Fruit fly (Drosophila melanogaster): Measurements from ENCODE around the gene ZIPIC.

Gene ZIPIC

DNA sequence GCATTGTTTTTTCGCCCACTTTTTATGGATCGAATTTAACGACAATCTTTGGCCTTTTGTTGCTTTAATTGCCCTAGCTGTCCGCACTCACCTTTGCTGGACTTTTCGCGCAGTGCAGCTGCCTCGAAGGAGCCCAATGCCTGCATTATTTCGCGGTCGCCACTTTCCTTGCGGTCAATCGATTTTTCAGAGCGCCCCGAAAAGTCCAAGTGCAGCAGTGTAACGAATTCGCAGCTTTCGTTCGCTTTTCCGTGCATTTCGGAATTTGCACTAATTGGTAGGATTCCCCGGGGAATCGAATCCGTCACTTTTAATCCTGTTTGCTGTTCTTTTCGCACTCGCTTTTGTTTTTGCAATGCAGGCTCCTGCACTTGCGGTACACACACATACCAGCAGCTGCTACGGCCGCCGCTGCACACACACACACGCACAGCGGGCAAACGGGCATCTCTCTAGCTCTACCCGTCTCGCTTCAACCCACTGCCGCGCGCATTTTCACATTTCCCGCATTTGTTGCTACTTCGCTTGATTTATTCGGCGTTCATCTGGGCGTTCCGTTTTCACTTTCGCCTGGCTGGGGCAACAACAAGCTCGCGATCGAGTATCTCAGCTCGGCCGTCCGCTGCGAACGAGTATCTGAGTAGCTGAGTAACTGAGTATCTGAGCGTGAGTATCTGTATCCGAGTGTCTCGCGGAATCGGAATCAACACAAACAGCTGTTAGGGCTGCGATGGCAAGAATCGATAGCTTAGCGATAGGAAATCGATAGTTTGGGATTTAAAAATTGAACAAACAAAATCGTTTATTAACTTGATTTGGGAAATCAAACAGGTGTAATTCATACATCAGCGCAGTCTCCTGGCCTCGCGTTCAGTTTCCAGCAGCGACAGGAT is 14.9 kb downstream of the ZIPIC start, which contains the start of gene Mgat2 (continued):
- no peak for TF ChIP-seq Hr39 (GFP tag; optimal IDR thresholded peaks at IDR 0.05)
- TF ChIP-seq ss (GFP tag; optimal IDR thresholded peaks at IDR 0.05), result no peak
- no peak for TF ChIP-seq acj6 (GFP tag; optimal IDR thresholded peaks at IDR 0.05)
- TF ChIP-seq CG9139 (GFP tag; optimal IDR thresholded peaks at IDR 0.05), result no peak
- no peak for TF ChIP-seq CG7368 (GFP tag; optimal IDR thresholded peaks at IDR 0.05)
- no peak for TF ChIP-seq CG6808 (GFP tag; optimal IDR thresholded peaks at IDR 0.05)
- no peak for TF ChIP-seq CG3919 (GFP tag; optimal IDR thresholded peaks at IDR 0.05)
- no peak for TF ChIP-seq fd85E (GFP tag; optimal IDR thresholded peaks at IDR 0.05)
- no peak for TF ChIP-seq CG4318 (GFP tag; optimal IDR thresholded peaks at IDR 0.05)
- TF ChIP-seq CG8632 (GFP tag; optimal IDR thresholded peaks at IDR 0.05), result no peak
- TF ChIP-seq Hr4 (GFP tag; optimal IDR thresholded peaks at IDR 0.05), result no peak
- TF ChIP-seq CG32006 (GFP tag; optimal IDR thresholded peaks at IDR 0.05), result no peak
- TF ChIP-seq lz (GFP tag; optimal IDR thresholded peaks at IDR 0.05), result no peak
- peak; percentile 63; the same call in 2 of the 3 replicates for TF ChIP-seq CG8119 (GFP tag; IDR thresholded peaks at IDR 0.05)
- no peak for TF ChIP-seq CG11762 (GFP tag; optimal IDR thresholded peaks at IDR 0.05; ENCODE audit: insufficient read depth)
- peak; percentile 62; the same call in 2 of the 3 replicates for TF ChIP-seq eg (GFP tag; IDR thresholded peaks at IDR 0.05)
- no peak for TF ChIP-seq Sox14 (GFP tag; optimal IDR thresholded peaks at IDR 0.05)
- peak; percentile 42 for TF ChIP-seq CG1621 (tag; optimal IDR thresholded peaks at IDR 0.05)
- no peak for TF ChIP-seq fkh (GFP tag; optimal IDR thresholded peaks at IDR 0.05)
- peak; percentile 74 for TF ChIP-seq CG15336 (GFP tag; IDR thresholded peaks at IDR 0.05)
- no peak for TF ChIP-seq CG6792 (GFP tag; optimal IDR thresholded peaks at IDR 0.05)
- TF ChIP-seq Eip75B (GFP tag; optimal IDR thresholded peaks at IDR 0.05), result no peak
- no peak for TF ChIP-seq Smox (GFP tag; optimal IDR thresholded peaks at IDR 0.05)
- peak; percentile 80 for TF ChIP-seq Eip78C (GFP tag)
- no peak for TF ChIP-seq Met (GFP tag; optimal IDR thresholded peaks at IDR 0.05)
- TF ChIP-seq CG34406 (GFP tag; optimal IDR thresholded peaks at IDR 0.05), result peak; percentile 4
- no peak for TF ChIP-seq CG8319 (GFP tag; optimal IDR thresholded peaks at IDR 0.05)
- TF ChIP-seq svp (GFP tag), result no peak
- TF ChIP-seq dac (GFP tag; optimal IDR thresholded peaks at IDR 0.05), result no peak
- no peak for TF ChIP-seq pdm3 (GFP tag; optimal IDR thresholded peaks at IDR 0.05)
- TF ChIP-seq Ets21C (GFP tag; optimal IDR thresholded peaks at IDR 0.05), result no peak
- peak; percentile 99 for TF ChIP-seq Blimp-1 (GFP tag; optimal IDR thresholded peaks at IDR 0.05)
- TF ChIP-seq Sox15 (GFP tag; optimal IDR thresholded peaks at IDR 0.05), result no peak
- TF ChIP-seq fd59A (GFP tag; optimal IDR thresholded peaks at IDR 0.05), result no peak
- no peak for TF ChIP-seq cyc (GFP tag; optimal IDR thresholded peaks at IDR 0.05)
- no peak for TF ChIP-seq CG10631 (GFP tag; optimal IDR thresholded peaks at IDR 0.05)
- TF ChIP-seq CG11294 (GFP tag; IDR thresholded peaks at IDR 0.05), result no peak

DNA sequence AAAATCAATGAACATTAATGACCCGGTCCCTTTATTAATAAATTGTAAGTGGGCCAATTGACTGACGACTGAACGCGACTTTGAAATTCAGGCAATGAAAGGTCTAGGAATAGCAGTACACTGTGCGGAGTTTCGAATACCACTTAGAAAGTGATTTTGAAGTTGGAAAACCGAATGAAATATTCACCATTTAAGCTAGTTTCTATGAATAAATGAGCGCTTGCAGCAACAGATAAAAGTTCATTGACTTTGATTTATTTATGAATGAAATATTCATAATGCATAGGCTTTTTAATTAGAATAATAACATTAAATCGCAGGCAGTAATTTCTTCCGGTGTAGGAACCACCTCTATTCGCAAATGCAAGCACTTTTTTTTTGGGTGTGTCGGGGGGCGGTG is 15.7 kb downstream of the ZIPIC start:
- TF ChIP-seq CG8119 (GFP tag; IDR thresholded peaks at IDR 0.05) (peak; percentile 52), Smox (GFP tag; optimal IDR thresholded peaks at IDR 0.05) (peak; percentile 14), acj6 (GFP tag; optimal IDR thresholded peaks at IDR 0.05) (peak; percentile 9), CG10631 (GFP tag; optimal IDR thresholded peaks at IDR 0.05) (peak; percentile 12), topi (GFP tag; optimal IDR thresholded peaks at IDR 0.05) (peak; percentile 12), CG4318 (GFP tag; optimal IDR thresholded peaks at IDR 0.05) (no peak), Sox14 (GFP tag; optimal IDR thresholded peaks at IDR 0.05) (peak; percentile 7), cyc (GFP tag; optimal IDR thresholded peaks at IDR 0.05) (peak; percentile 5), esn (GFP tag; optimal IDR thresholded peaks at IDR 0.05) (peak; percentile 18), ss (GFP tag; optimal IDR thresholded peaks at IDR 0.05) (peak in 1 of 2 experiments; percentile 18), CG6854 (GFP tag; optimal IDR thresholded peaks at IDR 0.05) (no peak), Gug (GFP tag; IDR thresholded peaks at IDR 0.05) (peak; percentile 50; the same call in 1 of the 2 replicates), CG6792 (GFP tag; optimal IDR thresholded peaks at IDR 0.05) (peak; percentile 24), CG3919 (GFP tag; optimal IDR thresholded peaks at IDR 0.05) (peak; percentile 31), CG6276 (GFP tag; optimal IDR thresholded peaks at IDR 0.05) (peak; percentile 56), fd59A (GFP tag; optimal IDR thresholded peaks at IDR 0.05) (peak; percentile 25), CG31627 (GFP tag; optimal IDR thresholded peaks at IDR 0.05) (no peak), CG10669 (GFP tag; optimal IDR thresholded peaks at IDR 0.05) (peak; percentile 9), achi (GFP tag; optimal IDR thresholded peaks at IDR 0.05) (peak; percentile 1), CG34406 (GFP tag; optimal IDR thresholded peaks at IDR 0.05) (peak; percentile 17), CG6163 (GFP tag; IDR thresholded peaks at IDR 0.05) (peak; percentile 74; the same call in 2 of the 3 replicates), net (GFP tag; optimal IDR thresholded peaks at IDR 0.05) (peak; percentile 33), Met (GFP tag; optimal IDR thresholded peaks at IDR 0.05) (peak; percentile 31), svp (GFP tag) (peak; percentile 52), Eip93F (GFP tag; optimal IDR thresholded peaks at IDR 0.05) (no peak), CG32006 (GFP tag; optimal IDR thresholded peaks at IDR 0.05) (peak; percentile 62)

Data from whole organism, prepupa.